Fruit fly (Drosophila melanogaster) whole organism, embryonic: ENCODE measurements around the gene CG13248.

Source experiments
- Adf1 ChIP-seq: fragments of 200-800 bp; sonication (Bioruptor generic); IDR thresholded peaks from 2 replicates; pipeline ENCODE4 v1.3.6; 2022; ENCODE audit warnings: missing biosample characterization, missing genetic modification characterization
- Bteb2 ChIP-seq: fragments of 200-800 bp; sonication (Bioruptor generic); optimal IDR thresholded peaks from 2 replicates; lab custom pipeline; 2016; ENCODE audit warnings: missing biosample characterization, missing genetic modification characterization
- C15 ChIP-seq: fragments of 200-800 bp; sonication (Bioruptor generic); IDR thresholded peaks from 3 replicates; pipeline ENCODE4 v1.3.6; 2022; ENCODE audit warnings: missing biosample characterization, missing genetic modification characterization
- CG10462 ChIP-seq: fragments of 200-800 bp; sonication (Bioruptor generic); optimal IDR thresholded peaks from 2 replicates; lab custom pipeline; 2016; ENCODE audit warnings: missing biosample characterization, missing genetic modification characterization
- CG10654 ChIP-seq: fragments of 200-800 bp; sonication (Bioruptor generic); optimal IDR thresholded peaks from 2 replicates; lab custom pipeline; 2016; ENCODE audit warnings: missing biosample characterization, missing genetic modification characterization
- CG11504 ChIP-seq: fragments of 200-800 bp; sonication (Bioruptor generic); optimal IDR thresholded peaks from 3 replicates; lab custom pipeline; 2019; ENCODE audit warnings: missing biosample characterization, mild to moderate bottlenecking, missing genetic modification characterization, moderate library complexity
- CG11560 ChIP-seq: fragments of 200-800 bp; sonication (Bioruptor generic); IDR thresholded peaks from 3 replicates; pipeline ENCODE4 v1.3.6; 2022; ENCODE audit warnings: missing biosample characterization, missing genetic modification characterization
- CG11695 ChIP-seq: fragments of 200-800 bp; sonication (Bioruptor generic); IDR thresholded peaks from 3 replicates; pipeline ENCODE4 v1.3.6; 2022; ENCODE audit warnings: missing biosample characterization, missing genetic modification characterization
- CG12155 ChIP-seq: fragments of 200-800 bp; sonication (Bioruptor generic); optimal IDR thresholded peaks from 3 replicates; lab custom pipeline; 2016; ENCODE audit warnings: missing biosample characterization, missing genetic modification characterization
- CG12659 ChIP-seq: fragments of 200-800 bp; sonication (Bioruptor generic); optimal IDR thresholded peaks from 3 replicates; lab custom pipeline; 2017; ENCODE audit warnings: mild to moderate bottlenecking, missing biosample characterization, missing genetic modification reagents, missing genetic modification characterization
- CG12769 ChIP-seq: fragments of 200-800 bp; sonication (Bioruptor generic); optimal IDR thresholded peaks from 2 replicates; lab custom pipeline; 2019; ENCODE audit warnings: missing biosample characterization, mild to moderate bottlenecking, missing genetic modification characterization, moderate library complexity
- CG13424 ChIP-seq: fragments of 200-800 bp; sonication (Bioruptor generic); optimal IDR thresholded peaks from 2 replicates; lab custom pipeline; 2019; ENCODE audit warnings: missing biosample characterization, mild to moderate bottlenecking, missing genetic modification characterization, moderate library complexity
- CG1603 ChIP-seq: fragments of 200-800 bp; sonication (Bioruptor generic); optimal IDR thresholded peaks from 2 replicates; lab custom pipeline; 2019; ENCODE audit warnings: missing biosample characterization, mild to moderate bottlenecking, missing genetic modification characterization, moderate library complexity
- CG17328 ChIP-seq: fragments of 200-800 bp; sonication (Bioruptor generic); IDR thresholded peaks from 2 replicates; pipeline ENCODE4 v1.3.6; 2022; ENCODE audit warnings: missing biosample characterization, missing genetic modification characterization
- CG18764 ChIP-seq: fragments of 200-800 bp; sonication (Bioruptor generic); optimal IDR thresholded peaks from 3 replicates; lab custom pipeline; 2016; ENCODE audit warnings: missing biosample characterization, missing genetic modification characterization
- CG31224 ChIP-seq: fragments of 200-800 bp; sonication (Bioruptor generic); IDR thresholded peaks from 2 replicates; pipeline ENCODE4 v1.3.6; 2022; ENCODE audit warnings: missing biosample characterization, missing genetic modification characterization
- CG34224 ChIP-seq: fragments of 200-800 bp; sonication (Bioruptor generic); IDR thresholded peaks from 3 replicates; pipeline ENCODE4 v1.3.6; 2022; ENCODE audit warnings: missing biosample characterization, missing genetic modification characterization; ENCODE audit not compliant: partially characterized antibody
- CG34422 ChIP-seq: fragments of 200-800 bp; sonication (Bioruptor generic); IDR thresholded peaks from 3 replicates; pipeline ENCODE4 v1.3.6; 2022; ENCODE audit warnings: missing biosample characterization, missing genetic modification characterization
- CG6689 ChIP-seq: fragments of 200-800 bp; sonication (Bioruptor generic); IDR thresholded peaks from 2 replicates; pipeline ENCODE4 v1.3.6; 2022; ENCODE audit warnings: missing biosample characterization, missing genetic modification characterization
- CG6765 ChIP-seq: fragments of 200-800 bp; sonication (Bioruptor generic); optimal IDR thresholded peaks from 3 replicates; lab custom pipeline; 2017; ENCODE audit warnings: missing biosample characterization, mild to moderate bottlenecking, missing genetic modification characterization
- CG7987 ChIP-seq: fragments of 200-800 bp; sonication (Bioruptor generic); optimal IDR thresholded peaks from 2 replicates; lab custom pipeline; 2018; ENCODE audit warnings: missing biosample characterization, mild to moderate bottlenecking, missing genetic modification characterization, moderate library complexity
- CrebB ChIP-seq: fragments of 200-800 bp; sonication (Bioruptor generic); optimal IDR thresholded peaks from 3 replicates; lab custom pipeline; 2018; ENCODE audit warnings: missing biosample characterization, mild to moderate bottlenecking, missing genetic modification characterization
- Deaf1 ChIP-seq: fragments of 200-800 bp; optimal IDR thresholded peaks from 3 replicates; lab custom pipeline; 2019; ENCODE audit warnings: missing biosample characterization, mild to moderate bottlenecking, missing genetic modification characterization, moderate library complexity
- E2f2 ChIP-seq: fragments of 200-800 bp; sonication (Bioruptor generic); IDR thresholded peaks from 2 replicates; pipeline ENCODE4 v1.3.6; 2022; ENCODE audit warnings: missing biosample characterization, missing genetic modification characterization
- Eip74EF ChIP-seq, 2 experiments: fragments of 200-800 bp in 1 of 2; fragments of >200 bp in 1 of 2; sonication (Bioruptor generic) in 1 of 2; optimal IDR thresholded peaks; 2 replicates each; lab custom pipeline; 2017 to 2019; ENCODE audit warnings: missing biosample characterization in 2 of 2, missing genetic modification characterization in 2 of 2, mild to moderate bottlenecking in 1 of 2, moderate library complexity in 1 of 2
- Ets65A ChIP-seq: fragments of 200-800 bp; sonication (Bioruptor generic); peaks from one replicate; lab custom pipeline; 2016; ENCODE audit warnings: missing biosample characterization, missing genetic modification characterization
- Ets97D ChIP-seq: fragments of 200-800 bp; sonication (Bioruptor generic); optimal IDR thresholded peaks from 3 replicates; lab custom pipeline; 2016; ENCODE audit warnings: missing biosample characterization, missing genetic modification characterization
- Hand ChIP-seq: fragments of 200-800 bp; sonication (Bioruptor generic); optimal IDR thresholded peaks from 2 replicates; lab custom pipeline; 2017; ENCODE audit warnings: mild to moderate bottlenecking, missing biosample characterization, missing genetic modification reagents, missing genetic modification characterization
- HmgZ ChIP-seq: fragments of 200-800 bp; sonication (Bioruptor generic); optimal IDR thresholded peaks from 2 replicates; lab custom pipeline; 2018; ENCODE audit warnings: missing biosample characterization, mild to moderate bottlenecking, missing genetic modification characterization
- Lhr ChIP-seq: fragments of 200-800 bp; sonication (Bioruptor generic); optimal IDR thresholded peaks from 3 replicates; lab custom pipeline; 2017; ENCODE audit warnings: mild to moderate bottlenecking, missing biosample characterization, missing genetic modification reagents, missing genetic modification characterization
- Meics ChIP-seq: fragments of 200-800 bp; sonication (Bioruptor generic); optimal IDR thresholded peaks from 2 replicates; lab custom pipeline; 2017; ENCODE audit warnings: missing biosample characterization, mild to moderate bottlenecking, missing genetic modification characterization
- Myb ChIP-seq: fragments of 200-800 bp; sonication (Bioruptor generic); optimal IDR thresholded peaks from 2 replicates; lab custom pipeline; 2016; ENCODE audit warnings: missing biosample characterization, missing genetic modification characterization
- NC2β ChIP-seq: fragments of 200-800 bp; sonication (Bioruptor generic); optimal IDR thresholded peaks from 2 replicates; lab custom pipeline; 2016; ENCODE audit warnings: missing biosample characterization, missing genetic modification characterization
- ase ChIP-seq: fragments of 200-800 bp; sonication (Bioruptor generic); IDR thresholded peaks from 3 replicates; pipeline ENCODE4 v1.3.6; 2022; ENCODE audit warnings: missing biosample characterization, missing genetic modification characterization
- ci ChIP-seq: fragments of 200-800 bp; sonication (Bioruptor generic); IDR thresholded peaks from 3 replicates; pipeline ENCODE4 v1.3.6; 2022; ENCODE audit warnings: missing biosample characterization, missing genetic modification characterization
- dmrt11E ChIP-seq: fragments of 200-800 bp; sonication (Bioruptor generic); optimal IDR thresholded peaks from 3 replicates; lab custom pipeline; 2018; ENCODE audit warnings: missing biosample characterization, mild to moderate bottlenecking, missing genetic modification characterization, moderate library complexity
- fd3F ChIP-seq: fragments of 200-800 bp; sonication (Bioruptor generic); optimal IDR thresholded peaks from 2 replicates; lab custom pipeline; 2018; ENCODE audit warnings: missing biosample characterization, mild to moderate bottlenecking, missing genetic modification characterization, moderate library complexity
- grn ChIP-seq: fragments of 200-800 bp; sonication (Bioruptor generic); optimal IDR thresholded peaks from 3 replicates; lab custom pipeline; 2017; ENCODE audit warnings: missing biosample characterization, missing genetic modification characterization
- her ChIP-seq: fragments of 200-800 bp; sonication (Bioruptor generic); optimal IDR thresholded peaks from 2 replicates; lab custom pipeline; 2016; ENCODE audit warnings: missing biosample characterization, missing genetic modification characterization
- ken ChIP-seq: fragments of 200-800 bp; sonication (Bioruptor generic); IDR thresholded peaks from 3 replicates; pipeline ENCODE4 v1.3.6; 2022; ENCODE audit warnings: missing biosample characterization, missing genetic modification characterization
- lab ChIP-seq: fragments of 200-800 bp; sonication (Bioruptor generic); optimal IDR thresholded peaks from 3 replicates; lab custom pipeline; 2017; ENCODE audit warnings: missing biosample characterization, missing genetic modification characterization, mild to moderate bottlenecking, moderate library complexity, missing genetic modification reagents
- lmd ChIP-seq: fragments of 200-800 bp; sonication (Bioruptor generic); IDR thresholded peaks from 2 replicates; pipeline ENCODE4 v1.3.6; 2022; ENCODE audit warnings: missing biosample characterization, missing genetic modification characterization
- org-1 ChIP-seq: fragments of 200-800 bp; sonication (Bioruptor generic); optimal IDR thresholded peaks from 2 replicates; lab custom pipeline; 2017; ENCODE audit warnings: missing biosample characterization, missing genetic modification characterization
- pum ChIP-seq: fragments of 200-800 bp; sonication (Bioruptor generic); optimal IDR thresholded peaks from 2 replicates; lab custom pipeline; 2016; ENCODE audit warnings: missing biosample characterization, missing genetic modification characterization
- ranshi ChIP-seq: fragments of 200-800 bp; sonication (Bioruptor generic); IDR thresholded peaks from 2 replicates; pipeline ENCODE4 v1.3.6; 2022; ENCODE audit warnings: missing biosample characterization, missing genetic modification characterization
- rib ChIP-seq: fragments of 200-800 bp; sonication (Bioruptor generic); IDR thresholded peaks from 2 replicates; pipeline ENCODE4 v1.3.6; 2022; ENCODE audit warnings: missing biosample characterization, missing genetic modification characterization
- seq ChIP-seq: fragments of 200-800 bp; sonication (Bioruptor generic); IDR thresholded peaks from 2 replicates; pipeline ENCODE4 v1.3.6; 2022; ENCODE audit warnings: missing biosample characterization, missing genetic modification characterization
- sob ChIP-seq: fragments of 200-800 bp; sonication (Bioruptor generic); IDR thresholded peaks from 2 replicates; pipeline ENCODE4 v1.3.6; 2022; ENCODE audit warnings: missing biosample characterization, missing genetic modification characterization
- sug ChIP-seq: fragments of 200-800 bp; optimal IDR thresholded peaks from 2 replicates; lab custom pipeline; 2019; ENCODE audit warnings: missing biosample characterization, mild to moderate bottlenecking, missing genetic modification characterization, moderate library complexity
- tgo ChIP-seq: fragments of 200-800 bp; sonication (Bioruptor generic); IDR thresholded peaks from 3 replicates; pipeline ENCODE4 v1.3.6; 2022; ENCODE audit warnings: missing biosample characterization, missing genetic modification characterization
- ttk ChIP-seq: fragments of 200-800 bp; sonication (Bioruptor generic); IDR thresholded peaks from 2 replicates; pipeline ENCODE4 v2.1.2; 2022; ENCODE audit warnings: missing biosample characterization, missing genetic modification characterization

The CG13248 gene

dm6 chr3L:20388983-20389382, 21.4 kb downstream of the CG13248 start (continued):
- TF ChIP-seq CG1603 (tag; lab: Kevin White, UChicago) (peak; percentile 47), sob (GFP tag; lab: Robert Waterston, UW) (peak; percentile 35; the same call in 1 of the 2 replicates), NC2β (peak; percentile 6), CG12155 (peak; percentile 1), CG12659 (GFP tag; lab: Kevin White, UChicago) (peak; percentile 22), CG34224 (GFP tag; lab: Robert Waterston, UW) (no peak), ttk (GFP tag; lab: Robert Waterston, UW) (0 out of 2 replicates have a peak, but pooled peaks have one; percentile 16), CG10654 (GFP tag; lab: Kevin White, UChicago) (peak; percentile 24), E2f2 (peak; percentile 22; the same call in 1 of the 2 replicates), Deaf1 (tag; lab: Kevin White, UChicago) (peak; percentile 17), Ets97D (GFP tag; lab: Kevin White, UChicago) (no peak), CG34422 (GFP tag; lab: Robert Waterston, UW) (peak; percentile 57; the same call in 1 of the 3 replicates), fd3F (GFP tag; lab: Kevin White, UChicago) (peak; percentile 28), HmgZ (tag; lab: Kevin White, UChicago) (peak; percentile 42), CG18764 (GFP tag; lab: Kevin White, UChicago) (no peak), CG13424 (tag; lab: Kevin White, UChicago) (peak; percentile 29), her (GFP tag; lab: Kevin White, UChicago) (peak; percentile 57), Bteb2 (GFP tag; lab: Kevin White, UChicago) (peak; percentile 1), Meics (GFP tag; lab: Kevin White, UChicago) (peak; percentile 46), ranshi (peak; percentile 48), seq (GFP tag; lab: Robert Waterston, UW) (peak; percentile 30; the same call in 1 of the 2 replicates), org-1 (peak; percentile 36), grn (GFP tag; lab: Kevin White, UChicago) (peak; percentile 78), CG11695 (peak; percentile 66), dmrt11E (tag; lab: Kevin White, UChicago) (peak; percentile 17), CG12769 (tag; lab: Kevin White, UChicago) (peak; percentile 87), CG31224 (GFP tag; lab: Robert Waterston, UW) (no peak), sug (peak; percentile 79), CG11504 (tag; lab: Kevin White, UChicago) (peak; percentile 43), CG6689 (GFP tag; lab: Robert Waterston, UW) (peak; percentile 37; the same call in 1 of the 2 replicates), CG17328 (GFP tag; lab: Robert Waterston, UW) (peak; percentile 39; the same call in 1 of the 2 replicates), ci (GFP tag; lab: Robert Waterston, UW) (peak; percentile 27; the same call in 1 of the 3 replicates), C15 (GFP tag; lab: Robert Waterston, UW) (no peak), Eip74EF (GFP tag; optimal IDR thresholded peaks at IDR 0.05; lab: Kevin White, UChicago) (peak in 1 of 2 experiments; percentile 68), lmd (GFP tag; lab: Robert Waterston, UW) (peak; percentile 15; the same call in 1 of the 2 replicates), CrebB (peak; percentile 25), pum (GFP tag; lab: Kevin White, UChicago) (peak; percentile 16), Myb (peak; percentile 13), CG6765 (GFP tag; lab: Kevin White, UChicago) (no peak), Ets65A (peak; percentile 85), tgo (GFP tag; lab: Robert Waterston, UW) (peak; percentile 51; the same call in 1 of the 3 replicates), ken (no peak), CG7987 (GFP tag; lab: Kevin White, UChicago) (peak; percentile 28), rib (GFP tag; lab: Robert Waterston, UW) (0 out of 2 replicates have a peak, but pooled peaks have one; percentile 19), Lhr (GFP tag; lab: Kevin White, UChicago) (no peak), Adf1 (no peak), CG10462 (GFP tag; lab: Kevin White, UChicago) (no peak), lab (GFP tag; lab: Kevin White, UChicago) (peak; percentile 67), ase (GFP tag; lab: Robert Waterston, UW) (no peak), Hand (no peak), CG11560 (no peak)
